Fruit fly (Drosophila melanogaster) Kc167 (cell line): ENCODE results near the gene Nlg4.

ENCODE experiments used
- insv ChIP-seq: fragments of >200 bp; optimal IDR thresholded peaks from 3 replicates; lab custom pipeline; 2018; ENCODE audit warnings: missing external identifiers
- ttk ChIP-seq: sonication (Bioruptor generic); optimal IDR thresholded peaks from 2 replicates; lab custom pipeline; 2017; ENCODE audit warnings: missing external identifiers

DNA sequence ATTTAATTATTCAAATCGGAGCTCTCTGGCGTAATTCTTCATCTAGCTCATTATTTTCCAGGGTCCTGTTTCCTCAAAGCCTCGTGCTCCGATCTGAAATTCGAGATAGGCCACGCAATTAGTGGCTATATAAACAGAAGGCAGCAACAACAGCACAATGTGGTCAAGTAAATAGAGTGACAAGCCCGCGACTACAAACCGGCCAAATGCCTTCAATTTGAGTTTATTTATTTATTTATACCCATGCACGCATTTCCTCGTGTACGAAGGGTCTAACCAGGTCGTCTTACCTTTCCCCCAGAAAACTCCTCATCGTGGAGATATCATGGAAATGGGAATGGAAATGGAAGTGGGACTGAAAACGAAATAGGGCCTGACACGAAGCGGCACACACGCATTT is 72.2 kb downstream of the Nlg4 start:
- no peak for TF ChIP-seq insv (lab: Kevin White, UChicago)
- no peak for TF ChIP-seq ttk (lab: Kevin White, UChicago)
